Fruit fly (Drosophila melanogaster): ENCODE measurements around the gene CG13996.
A peak's percentile ranks its signal among the peaks of the same experiment; 100 is the strongest.

Gene CG13996

DNA sequence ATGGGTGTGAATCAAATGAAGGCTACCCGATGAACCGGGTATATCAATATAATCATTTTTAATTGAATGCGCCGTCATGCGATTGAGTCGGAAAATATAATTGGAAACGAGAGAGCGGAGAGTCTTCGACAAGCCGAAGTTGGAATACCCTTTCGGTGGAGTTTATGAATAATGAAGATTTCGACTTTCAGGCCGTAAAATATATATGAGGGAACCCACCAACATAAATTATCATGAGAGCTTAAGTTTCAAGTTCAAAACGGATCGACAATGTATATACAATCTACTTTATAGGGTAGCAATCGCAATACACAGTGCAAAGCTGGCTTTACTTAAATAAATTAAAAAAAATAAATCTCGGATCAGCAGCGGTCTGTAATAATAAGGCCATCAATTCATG is 11.2 kb downstream of the CG13996 start:
- TF ChIP-seq CrebA (GFP tag; optimal IDR thresholded peaks at IDR 0.05; ENCODE audit: borderline replicate concordance): no peak
- TF ChIP-seq h (GFP tag; optimal IDR thresholded peaks at IDR 0.05): peak; percentile 20
- TF ChIP-seq rgr (GFP tag; optimal IDR thresholded peaks at IDR 0.05): no peak
- TF ChIP-seq foxo (GFP tag; optimal IDR thresholded peaks at IDR 0.05): no peak
- TF ChIP-seq tai (GFP tag; optimal IDR thresholded peaks at IDR 0.05): no peak
- no peak for TF ChIP-seq OdsH (GFP tag; optimal IDR thresholded peaks at IDR 0.05)
- TF ChIP-seq CG32264 (GFP tag; optimal IDR thresholded peaks at IDR 0.05): no peak
- no peak for TF ChIP-seq sv (GFP tag; optimal IDR thresholded peaks at IDR 0.05)
- no peak for TF ChIP-seq Dif (GFP tag; optimal IDR thresholded peaks at IDR 0.05; ENCODE audit: partially characterized antibody)
- TF ChIP-seq HLH106 (tag; optimal IDR thresholded peaks at IDR 0.05): peak; percentile 37
- no peak for TF ChIP-seq Hnf4 (GFP tag; optimal IDR thresholded peaks at IDR 0.05)
- TF ChIP-seq CG9705 (GFP tag; optimal IDR thresholded peaks at IDR 0.05): no peak
- no peak for TF ChIP-seq ey (GFP tag; optimal IDR thresholded peaks at IDR 0.05)
- TF ChIP-seq pan (optimal IDR thresholded peaks at IDR 0.05): no peak
- no peak for TF ChIP-seq brk (GFP tag; optimal IDR thresholded peaks at IDR 0.05)
- TF ChIP-seq Abd-B (GFP tag; optimal IDR thresholded peaks at IDR 0.05): no peak
- TF ChIP-seq dmrt93B (GFP tag; optimal IDR thresholded peaks at IDR 0.05): no peak

DNA sequence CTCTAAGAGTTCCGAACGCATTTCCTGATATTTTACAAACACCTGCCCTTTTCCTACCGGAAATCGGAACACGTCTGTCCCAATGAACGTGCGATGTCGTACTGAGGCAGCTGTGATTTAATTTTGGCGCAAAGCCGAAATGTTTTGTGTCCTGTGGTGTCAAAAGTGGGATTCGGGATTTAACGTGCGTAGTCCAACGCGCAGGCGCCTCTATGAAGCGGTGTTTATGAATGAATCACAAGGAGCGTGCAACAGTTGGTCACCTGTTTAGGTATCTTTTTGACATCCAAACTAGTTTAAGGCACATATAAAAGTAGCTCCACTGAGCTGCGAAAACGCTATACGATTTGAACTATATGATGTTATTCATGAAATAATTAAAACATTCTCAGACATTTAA is 13.7 kb downstream of the CG13996 start, which contains the start of gene CG9109:
CG9109 (minus strand) TSS at position 80 of the 400 bp plus-strand sequence.
- TF ChIP-seq sv (GFP tag; optimal IDR thresholded peaks at IDR 0.05): no peak
- no peak for TF ChIP-seq Hr78 (GFP tag; optimal IDR thresholded peaks at IDR 0.05)
- no peak for TF ChIP-seq h (GFP tag; optimal IDR thresholded peaks at IDR 0.05)
- no peak for TF ChIP-seq lola (GFP tag; optimal IDR thresholded peaks at IDR 0.05)
- TF ChIP-seq Vsx2 (GFP tag; optimal IDR thresholded peaks at IDR 0.05; ENCODE audit: partially characterized antibody): no peak
- no peak for TF ChIP-seq dmrt93B (GFP tag; optimal IDR thresholded peaks at IDR 0.05)
- no peak for TF ChIP-seq brk (GFP tag; optimal IDR thresholded peaks at IDR 0.05)
- no peak for TF ChIP-seq Abd-B (GFP tag; optimal IDR thresholded peaks at IDR 0.05)
- TF ChIP-seq fru (GFP tag; optimal IDR thresholded peaks at IDR 0.05): no peak
- no peak for TF ChIP-seq OdsH (GFP tag; optimal IDR thresholded peaks at IDR 0.05)
- no peak for TF ChIP-seq Dif (GFP tag; optimal IDR thresholded peaks at IDR 0.05; ENCODE audit: partially characterized antibody)
- TF ChIP-seq tai (GFP tag; optimal IDR thresholded peaks at IDR 0.05): no peak
- TF ChIP-seq CG9705 (GFP tag; optimal IDR thresholded peaks at IDR 0.05): no peak
- no peak for TF ChIP-seq Jra (GFP tag; optimal IDR thresholded peaks at IDR 0.05)
- TF ChIP-seq jim (GFP tag; optimal IDR thresholded peaks at IDR 0.05): no peak
- no peak for TF ChIP-seq dsf (GFP tag; optimal IDR thresholded peaks at IDR 0.05; ENCODE audit: borderline replicate concordance)
- TF ChIP-seq CrebA (GFP tag; optimal IDR thresholded peaks at IDR 0.05; ENCODE audit: borderline replicate concordance): no peak
- TF ChIP-seq foxo (GFP tag; optimal IDR thresholded peaks at IDR 0.05): no peak
- TF ChIP-seq Hnf4 (GFP tag; optimal IDR thresholded peaks at IDR 0.05): no peak

DNA sequence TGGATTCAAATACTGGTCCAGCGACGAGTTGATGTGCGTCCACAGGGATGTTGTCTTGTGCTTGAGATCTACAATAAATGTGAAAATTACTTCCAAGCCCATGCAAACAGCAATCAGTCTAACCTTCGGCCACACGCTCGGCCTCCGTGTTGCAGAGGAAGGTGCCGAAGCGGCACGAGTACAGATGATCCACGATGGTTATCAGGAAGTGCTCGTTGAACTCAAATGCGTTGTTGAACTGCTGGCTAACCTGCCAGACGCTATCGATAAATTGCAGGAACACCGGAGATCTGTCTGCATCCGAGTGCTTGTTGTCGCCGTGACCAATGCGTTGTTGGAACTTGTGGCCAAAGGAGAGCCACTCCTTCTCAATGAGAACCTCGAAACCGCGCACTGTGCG is 14.5 kb downstream of the CG13996 start:
- no peak for TF ChIP-seq lola (GFP tag; optimal IDR thresholded peaks at IDR 0.05)
- no peak for TF ChIP-seq CG32264 (GFP tag; optimal IDR thresholded peaks at IDR 0.05)
- no peak for TF ChIP-seq woc (GFP tag; optimal IDR thresholded peaks at IDR 0.05)
- TF ChIP-seq Hr78 (GFP tag; optimal IDR thresholded peaks at IDR 0.05): no peak
- no peak for TF ChIP-seq psq (GFP tag; optimal IDR thresholded peaks at IDR 0.05)
- no peak for TF ChIP-seq jim (GFP tag; optimal IDR thresholded peaks at IDR 0.05)
- no peak for TF ChIP-seq Rel (GFP tag; optimal IDR thresholded peaks at IDR 0.05)
- TF ChIP-seq Rel (tag; optimal IDR thresholded peaks at IDR 0.05): no peak
- TF ChIP-seq tai (GFP tag; optimal IDR thresholded peaks at IDR 0.05): no peak
- TF ChIP-seq Vsx2 (GFP tag; optimal IDR thresholded peaks at IDR 0.05; ENCODE audit: partially characterized antibody): no peak
- no peak for TF ChIP-seq pan (optimal IDR thresholded peaks at IDR 0.05)
- no peak for TF ChIP-seq rgr (GFP tag; optimal IDR thresholded peaks at IDR 0.05)

DNA sequence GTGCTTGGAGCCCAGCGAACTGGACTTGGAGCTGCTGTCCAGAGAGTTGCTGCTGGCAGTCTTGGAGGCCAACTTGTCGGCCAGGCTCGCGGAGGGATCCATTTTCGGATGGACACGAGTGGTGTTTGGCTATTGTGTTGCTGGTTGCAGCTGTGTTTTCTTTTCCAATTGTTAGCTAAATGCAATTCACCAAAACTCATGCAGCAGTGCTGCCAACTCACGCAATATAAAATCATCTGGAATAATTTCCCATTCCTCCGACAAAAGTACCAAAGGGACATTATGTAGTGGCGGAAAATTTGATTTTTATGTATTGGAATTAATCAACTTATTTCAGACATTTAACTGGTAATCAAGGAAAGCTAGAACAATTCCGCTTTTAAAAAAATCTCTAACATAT is 16.1 kb downstream of the CG13996 start, which contains the start of gene mtm:
mtm (minus strand) TSS at position 306 of the 400 bp plus-strand sequence.
- TF ChIP-seq ey (GFP tag; optimal IDR thresholded peaks at IDR 0.05): no peak
- TF ChIP-seq Myc (optimal IDR thresholded peaks at IDR 0.05): peak; percentile 59
- no peak for TF ChIP-seq Hr78 (GFP tag; optimal IDR thresholded peaks at IDR 0.05)

DNA sequence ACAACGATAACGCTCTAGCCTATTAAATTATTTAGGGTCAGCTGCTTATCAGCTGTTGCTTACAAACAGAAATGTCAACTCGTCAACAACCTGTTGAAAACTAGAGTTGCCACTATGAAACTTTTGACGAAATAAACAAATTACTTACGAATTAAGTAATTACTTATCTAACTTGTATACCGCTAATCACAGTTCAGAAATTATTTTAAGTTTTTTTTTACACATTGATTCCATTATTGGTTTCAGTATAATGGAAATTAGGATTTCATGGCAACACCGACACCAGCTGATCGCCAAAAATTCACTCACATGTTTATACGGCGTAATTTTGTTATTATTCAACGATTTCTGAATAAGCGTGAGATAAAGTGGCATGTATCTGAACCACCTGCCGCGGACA is 17.2 kb downstream of the CG13996 start, which contains the start of the genes CG9117 and CG31643:
CG9117 (minus strand) TSS at position 73 of the 400 bp plus-strand sequence.
CG31643 (plus strand) TSS at position 288 of the 400 bp plus-strand sequence.
- TF ChIP-seq GATAd (GFP tag; optimal IDR thresholded peaks at IDR 0.05) (peak; percentile 65), ey (GFP tag; optimal IDR thresholded peaks at IDR 0.05) (peak; percentile 76), OdsH (GFP tag; optimal IDR thresholded peaks at IDR 0.05) (peak; percentile 77), CG9705 (GFP tag; optimal IDR thresholded peaks at IDR 0.05) (peak; percentile 36), CG32264 (GFP tag; optimal IDR thresholded peaks at IDR 0.05) (peak; percentile 18), Rel (GFP tag; optimal IDR thresholded peaks at IDR 0.05) (no peak), Rel (tag; optimal IDR thresholded peaks at IDR 0.05) (peak; percentile 39), HLH106 (tag; optimal IDR thresholded peaks at IDR 0.05) (peak; percentile 64), sv (GFP tag; optimal IDR thresholded peaks at IDR 0.05) (peak; percentile 48), brk (GFP tag; optimal IDR thresholded peaks at IDR 0.05) (no peak), Hr83 (GFP tag; optimal IDR thresholded peaks at IDR 0.05; ENCODE audit: poor library complexity, severe bottlenecking) (peak; percentile 15), h (GFP tag; optimal IDR thresholded peaks at IDR 0.05) (peak; percentile 83), Sp1 (GFP tag; optimal IDR thresholded peaks at IDR 0.05) (peak; percentile 63), jim (GFP tag; optimal IDR thresholded peaks at IDR 0.05) (no peak), sage (GFP tag; optimal IDR thresholded peaks at IDR 0.05) (no peak), foxo (GFP tag; optimal IDR thresholded peaks at IDR 0.05) (peak in 1 of 2 experiments; percentile 86), rgr (GFP tag; optimal IDR thresholded peaks at IDR 0.05) (peak; percentile 79), Dif (GFP tag; optimal IDR thresholded peaks at IDR 0.05; ENCODE audit: partially characterized antibody) (no peak), psq (GFP tag; optimal IDR thresholded peaks at IDR 0.05) (peak; percentile 59), dsf (GFP tag; optimal IDR thresholded peaks at IDR 0.05; ENCODE audit: borderline replicate concordance) (no peak)
